Fruit fly (Drosophila melanogaster) whole organism, prepupa: ENCODE data around the gene Socs16D.

Source experiments
- Blimp-1 ChIP-seq: fragments of 200-800 bp; sonication (Bioruptor generic); optimal IDR thresholded peaks from 3 replicates; lab custom pipeline; 2017; ENCODE audit warnings: missing biosample characterization, missing genetic modification characterization, mild to moderate bottlenecking, moderate library complexity, missing genetic modification reagents
- CG10631 ChIP-seq: fragments of 200-800 bp; sonication (Bioruptor generic); optimal IDR thresholded peaks from 2 replicates; lab custom pipeline; 2016; ENCODE audit warnings: missing biosample characterization, missing genetic modification characterization
- CG10669 ChIP-seq: fragments of 200-800 bp; sonication (Bioruptor generic); optimal IDR thresholded peaks from 3 replicates; lab custom pipeline; 2018; ENCODE audit warnings: missing biosample characterization, mild to moderate bottlenecking, missing genetic modification characterization, moderate library complexity
- CG11294 ChIP-seq: fragments of 200-800 bp; sonication (Bioruptor generic); IDR thresholded peaks from 2 replicates; pipeline ENCODE4 v1.3.6; 2022; ENCODE audit warnings: missing biosample characterization, missing genetic modification characterization
- CG15336 ChIP-seq: fragments of 200-800 bp; sonication (Bioruptor generic); IDR thresholded peaks from 2 replicates; pipeline ENCODE4 v1.3.6; 2022; ENCODE audit warnings: missing biosample characterization, missing genetic modification characterization
- CG1621 ChIP-seq: fragments of 200-800 bp; sonication (Bioruptor generic); optimal IDR thresholded peaks from 3 replicates; lab custom pipeline; 2018; ENCODE audit warnings: missing biosample characterization, mild to moderate bottlenecking, missing genetic modification characterization
- CG3032 ChIP-seq: fragments of 200-800 bp; optimal IDR thresholded peaks from 2 replicates; lab custom pipeline; 2019; ENCODE audit warnings: missing biosample characterization, mild to moderate bottlenecking, missing genetic modification characterization, moderate library complexity
- CG31627 ChIP-seq: fragments of 200-800 bp; sonication (Bioruptor generic); optimal IDR thresholded peaks from 3 replicates; lab custom pipeline; 2016; ENCODE audit warnings: missing biosample characterization, missing genetic modification characterization
- CG32006 ChIP-seq: fragments of 200-800 bp; sonication (Bioruptor generic); optimal IDR thresholded peaks from 3 replicates; lab custom pipeline; 2017; ENCODE audit warnings: missing biosample characterization, mild to moderate bottlenecking, missing genetic modification characterization
- CG34406 ChIP-seq: fragments of 200-800 bp; sonication (Bioruptor generic); optimal IDR thresholded peaks from 3 replicates; lab custom pipeline; 2016; ENCODE audit warnings: missing biosample characterization, missing genetic modification characterization
- CG6276 ChIP-seq: fragments of 200-800 bp; sonication (Bioruptor generic); optimal IDR thresholded peaks from 2 replicates; lab custom pipeline; 2017; ENCODE audit warnings: missing biosample characterization, mild to moderate bottlenecking, missing genetic modification characterization
- CG6792 ChIP-seq: fragments of 200-800 bp; sonication (Bioruptor generic); optimal IDR thresholded peaks from 3 replicates; lab custom pipeline; 2016; ENCODE audit warnings: missing biosample characterization, missing genetic modification characterization
- CG6808 ChIP-seq: fragments of 200-800 bp; sonication (Bioruptor generic); optimal IDR thresholded peaks from 3 replicates; lab custom pipeline; 2017; ENCODE audit warnings: missing biosample characterization, missing genetic modification characterization, mild to moderate bottlenecking, moderate library complexity, missing genetic modification reagents
- CG6854 ChIP-seq: fragments of 200-800 bp; sonication (Bioruptor generic); optimal IDR thresholded peaks from 2 replicates; lab custom pipeline; 2017; ENCODE audit warnings: missing biosample characterization, mild to moderate bottlenecking, missing genetic modification characterization
- CG7368 ChIP-seq: fragments of 200-800 bp; sonication (Bioruptor generic); optimal IDR thresholded peaks from 3 replicates; lab custom pipeline; 2016; ENCODE audit warnings: missing biosample characterization, missing genetic modification characterization
- CG8119 ChIP-seq: fragments of 200-800 bp; sonication (Bioruptor generic); IDR thresholded peaks from 3 replicates; pipeline ENCODE4 v1.3.6; 2022; ENCODE audit warnings: missing biosample characterization, missing genetic modification characterization
- CG9139 ChIP-seq: fragments of 200-800 bp; sonication (Bioruptor generic); optimal IDR thresholded peaks from 3 replicates; lab custom pipeline; 2017; ENCODE audit warnings: missing biosample characterization, mild to moderate bottlenecking, missing genetic modification characterization
- Eip78C ChIP-seq: fragments of 200-800 bp; sonication (Bioruptor generic); peaks from one replicate; lab custom pipeline; 2016; ENCODE audit warnings: missing biosample characterization, missing genetic modification characterization
- Eip93F ChIP-seq: fragments of 200-800 bp; sonication (Bioruptor generic); optimal IDR thresholded peaks from 2 replicates; lab custom pipeline; 2016; ENCODE audit warnings: missing biosample characterization, mild to moderate bottlenecking, missing genetic modification characterization
- Ets21C ChIP-seq: fragments of 200-800 bp; sonication (Bioruptor generic); optimal IDR thresholded peaks from 3 replicates; lab custom pipeline; 2016; ENCODE audit warnings: missing biosample characterization, missing genetic modification characterization
- Ets96B ChIP-seq: fragments of 200-800 bp; optimal IDR thresholded peaks from 2 replicates; lab custom pipeline; 2019; ENCODE audit warnings: missing biosample characterization, mild to moderate bottlenecking, missing genetic modification characterization, moderate library complexity
- Gug ChIP-seq: fragments of 200-800 bp; sonication (Bioruptor generic); IDR thresholded peaks from 2 replicates; pipeline ENCODE4 v1.3.6; 2022; ENCODE audit warnings: missing biosample characterization, missing genetic modification characterization
- Hr39 ChIP-seq: fragments of 200-800 bp; sonication (Bioruptor generic); optimal IDR thresholded peaks from 2 replicates; lab custom pipeline; 2016; ENCODE audit warnings: missing biosample characterization, missing genetic modification characterization
- Met ChIP-seq: fragments of 200-800 bp; sonication (Bioruptor generic); optimal IDR thresholded peaks from 3 replicates; lab custom pipeline; 2016; ENCODE audit warnings: missing biosample characterization, missing genetic modification characterization
- Smox ChIP-seq: fragments of 200-800 bp; sonication (Bioruptor generic); optimal IDR thresholded peaks from 3 replicates; lab custom pipeline; 2016; ENCODE audit warnings: missing biosample characterization, missing genetic modification characterization
- Sox102F ChIP-seq: fragments of 200-800 bp; sonication (Bioruptor generic); optimal IDR thresholded peaks from 2 replicates; lab custom pipeline; 2016; ENCODE audit warnings: missing biosample characterization, mild to moderate bottlenecking, missing genetic modification characterization
- Sox15 ChIP-seq: fragments of 200-800 bp; sonication (Bioruptor generic); optimal IDR thresholded peaks from 3 replicates; lab custom pipeline; 2016; ENCODE audit warnings: missing biosample characterization, missing genetic modification characterization
- achi ChIP-seq: fragments of 200-800 bp; sonication (Bioruptor generic); optimal IDR thresholded peaks from 3 replicates; lab custom pipeline; 2016; ENCODE audit warnings: missing biosample characterization, missing genetic modification characterization
- cyc ChIP-seq: fragments of 200-800 bp; sonication (Bioruptor generic); optimal IDR thresholded peaks from 3 replicates; lab custom pipeline; 2016; ENCODE audit warnings: missing biosample characterization, missing genetic modification characterization
- dac ChIP-seq: fragments of 200-800 bp; sonication (Bioruptor generic); optimal IDR thresholded peaks from 2 replicates; lab custom pipeline; 2017; ENCODE audit warnings: missing biosample characterization, mild to moderate bottlenecking, missing genetic modification characterization
- dsx ChIP-seq: fragments of 200-800 bp; optimal IDR thresholded peaks from 3 replicates; lab custom pipeline; 2019; ENCODE audit warnings: missing biosample characterization, mild to moderate bottlenecking, missing genetic modification characterization, moderate library complexity; ENCODE audit not compliant: poor library complexity, severe bottlenecking
- esn ChIP-seq: fragments of 200-800 bp; sonication (Bioruptor generic); optimal IDR thresholded peaks from 2 replicates; lab custom pipeline; 2016; ENCODE audit warnings: missing biosample characterization, mild to moderate bottlenecking, missing genetic modification characterization, moderate library complexity
- fd59A ChIP-seq: fragments of 200-800 bp; sonication (Bioruptor generic); optimal IDR thresholded peaks from 2 replicates; lab custom pipeline; 2017; ENCODE audit warnings: missing biosample characterization, mild to moderate bottlenecking, missing genetic modification characterization, missing genetic modification reagents
- fkh ChIP-seq: fragments of 200-800 bp; sonication (Bioruptor generic); optimal IDR thresholded peaks from 3 replicates; lab custom pipeline; 2017; ENCODE audit warnings: missing biosample characterization, mild to moderate bottlenecking, missing genetic modification characterization, moderate library complexity
- spab ChIP-seq: fragments of 200-800 bp; sonication (Bioruptor generic); optimal IDR thresholded peaks from 2 replicates; lab custom pipeline; 2017; ENCODE audit warnings: missing biosample characterization, mild to moderate bottlenecking, missing genetic modification characterization, missing genetic modification reagents
- ss ChIP-seq, 2 experiments: fragments of 200-800 bp; sonication (Bioruptor generic); optimal IDR thresholded peaks; 2 replicates in 1 of 2; 3 replicates in 1 of 2; lab custom pipeline; 2017 to 2018; ENCODE audit warnings: mild to moderate bottlenecking in 2 of 2, missing biosample characterization in 2 of 2, missing genetic modification characterization in 2 of 2, moderate library complexity in 1 of 2
- svp ChIP-seq: fragments of 200-800 bp; sonication (Bioruptor generic); peaks from one replicate; lab custom pipeline; 2016; ENCODE audit warnings: missing biosample characterization, missing genetic modification characterization
- topi ChIP-seq: fragments of 200-800 bp; sonication (Bioruptor generic); optimal IDR thresholded peaks from 3 replicates; lab custom pipeline; 2016; ENCODE audit warnings: missing biosample characterization, missing genetic modification characterization

Socs16D gene

DNA sequence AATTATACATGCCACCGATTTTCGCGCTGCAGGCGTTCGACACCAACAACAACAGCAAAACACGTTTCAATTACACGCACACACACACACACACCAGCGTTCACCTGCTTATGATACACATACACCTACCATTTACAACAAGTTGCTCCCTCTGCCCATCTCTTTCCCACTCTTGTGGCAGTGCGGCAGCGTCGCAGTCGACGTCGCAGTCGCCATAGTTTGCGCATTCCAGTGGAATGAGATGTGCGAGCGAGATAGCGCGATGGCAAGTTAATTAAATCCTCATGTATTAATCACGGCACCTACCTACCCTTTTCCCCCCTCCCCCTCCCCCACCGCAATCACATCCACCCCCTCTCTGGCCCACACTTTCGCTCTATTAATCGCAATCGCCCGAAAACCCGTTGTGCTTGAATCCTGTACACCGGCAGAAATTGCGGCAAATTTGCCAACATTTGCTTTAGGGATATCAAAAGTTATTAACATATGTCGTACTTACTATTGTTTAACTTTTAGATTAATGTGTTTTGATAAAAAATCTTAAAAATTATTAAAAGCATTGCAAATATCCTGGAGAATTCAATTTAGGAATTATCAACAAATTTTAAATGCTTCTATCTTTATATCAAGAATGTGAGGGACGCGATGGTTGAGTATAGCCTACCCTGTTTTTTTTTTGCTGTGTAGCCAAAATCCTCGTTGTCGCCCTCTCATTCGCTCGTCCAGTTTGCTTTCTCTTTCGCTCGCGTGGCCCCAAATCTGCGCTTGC, 24.8 kb downstream of the Socs16D start (continued):
- TF ChIP-seq CG1621 (peak; percentile 58), CG6792 (GFP tag; lab: Kevin White, UChicago) (peak; percentile 76), Blimp-1 (GFP tag; lab: Kevin White, UChicago) (peak; percentile 56), Ets21C (GFP tag; lab: Kevin White, UChicago) (peak; percentile 68), Eip93F (GFP tag; lab: Kevin White, UChicago) (peak; percentile 36), CG8119 (GFP tag; lab: Robert Waterston, UW) (peak; percentile 80), CG31627 (GFP tag; lab: Kevin White, UChicago) (peak; percentile 80), svp (peak; percentile 86), CG6276 (GFP tag; lab: Kevin White, UChicago) (peak; percentile 68), Gug (peak; percentile 34; the same call in 1 of the 2 replicates)
- TF ChIP-seq, all 60 proteins: peak for 57

DNA sequence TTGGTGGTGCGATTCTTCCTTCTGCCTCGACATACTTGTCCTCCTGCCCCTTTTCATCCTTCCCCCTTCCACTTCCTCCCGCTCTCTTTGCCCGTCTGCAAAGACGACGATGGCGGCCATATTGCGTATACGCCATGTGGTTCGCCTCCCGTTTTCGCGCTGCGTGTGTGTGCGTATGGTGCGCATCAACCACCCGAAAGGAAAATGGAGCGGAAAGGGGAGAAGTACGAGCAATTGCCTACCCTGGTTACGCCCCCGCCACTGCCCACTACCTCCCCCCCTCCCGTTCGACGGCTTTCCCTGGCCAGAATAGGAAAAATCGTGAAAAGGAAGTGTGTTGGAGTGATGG, 27.6 kb downstream of the Socs16D start:
- no peak for TF ChIP-seq CG32006 (GFP tag; lab: Kevin White, UChicago)
- no peak for TF ChIP-seq CG10669 (GFP tag; lab: Kevin White, UChicago)
- TF ChIP-seq CG7368 (GFP tag; lab: Kevin White, UChicago): no peak
- no peak for TF ChIP-seq CG15336 (GFP tag; lab: Robert Waterston, UW)
- no peak for TF ChIP-seq Eip78C (GFP tag; lab: Kevin White, UChicago)
- TF ChIP-seq Hr39: no peak

DNA sequence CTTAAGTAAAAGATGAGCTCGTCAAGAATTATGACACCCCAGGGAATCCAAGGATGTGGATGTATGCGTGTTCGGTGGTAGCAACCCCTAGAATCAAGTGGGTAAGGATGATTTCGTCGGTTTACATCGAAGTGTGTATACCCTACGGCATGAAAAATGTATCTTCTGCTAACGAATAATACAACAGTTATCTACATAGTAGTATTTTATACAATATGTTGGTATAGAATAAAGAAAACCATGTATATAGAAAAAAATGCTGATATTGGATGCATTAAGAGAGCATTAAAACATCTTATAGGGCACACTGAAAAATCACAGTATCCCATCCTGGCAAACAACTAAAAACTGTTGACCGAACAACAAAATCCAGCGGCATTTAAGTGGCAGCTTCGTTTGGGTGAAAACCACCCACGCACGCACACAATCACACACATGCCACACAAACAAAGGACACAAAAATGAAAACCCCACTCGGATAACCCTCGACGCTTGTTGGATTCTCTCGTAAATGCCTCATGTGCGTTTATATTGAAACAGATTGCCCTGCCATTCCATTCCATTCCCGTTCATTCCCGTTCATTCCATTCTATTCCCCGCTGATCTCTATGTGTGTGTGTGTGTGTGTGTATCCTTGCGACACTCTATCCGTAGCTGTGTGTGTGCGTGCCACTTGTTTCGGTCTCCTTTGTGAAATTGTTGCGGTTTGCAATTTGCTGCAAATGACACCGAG, 28.1 kb downstream of the Socs16D start:
- TF ChIP-seq svp: peak; percentile 3
- TF ChIP-seq fkh (GFP tag; lab: Kevin White, UChicago): no peak
- no peak for TF ChIP-seq CG10631
- TF ChIP-seq topi (GFP tag; lab: Kevin White, UChicago): no peak
- no peak for TF ChIP-seq esn (GFP tag; lab: Kevin White, UChicago)
- TF ChIP-seq Eip78C (GFP tag; lab: Kevin White, UChicago): peak; percentile 8
- TF ChIP-seq CG10669 (GFP tag; lab: Kevin White, UChicago): no peak
- TF ChIP-seq CG11294 (GFP tag; lab: Robert Waterston, UW): no peak
- no peak for TF ChIP-seq Gug
- no peak for TF ChIP-seq dsx
- no peak for TF ChIP-seq spab (GFP tag; lab: Kevin White, UChicago)
- no peak for TF ChIP-seq CG3032 (tag; lab: Kevin White, UChicago)
- no peak for TF ChIP-seq CG34406
- no peak for TF ChIP-seq dac (GFP tag; lab: Kevin White, UChicago)

dm6 chrX:17790710-17791109, 36.7 kb downstream of the Socs16D start, which contains the start of gene OdsH:
OdsH (plus strand) TSS chrX:17791010.
- TF ChIP-seq Sox102F (GFP tag; lab: Kevin White, UChicago) (no peak), CG6808 (GFP tag; lab: Kevin White, UChicago) (no peak), Met (GFP tag; lab: Kevin White, UChicago) (no peak), Gug (no peak), Ets96B (no peak), CG6276 (GFP tag; lab: Kevin White, UChicago) (no peak), cyc (GFP tag; lab: Kevin White, UChicago) (no peak), CG15336 (GFP tag; lab: Robert Waterston, UW) (no peak), CG31627 (GFP tag; lab: Kevin White, UChicago) (no peak), ss (GFP tag; optimal IDR thresholded peaks at IDR 0.05; lab: Kevin White, UChicago) (no peak), CG6854 (GFP tag; lab: Kevin White, UChicago) (no peak), CG32006 (GFP tag; lab: Kevin White, UChicago) (no peak), spab (GFP tag; lab: Kevin White, UChicago) (no peak), CG9139 (GFP tag; lab: Kevin White, UChicago) (no peak), achi (no peak), fd59A (GFP tag; lab: Kevin White, UChicago) (no peak), Smox (GFP tag; lab: Kevin White, UChicago) (no peak), fkh (GFP tag; lab: Kevin White, UChicago) (no peak), Sox15 (GFP tag; lab: Kevin White, UChicago) (no peak)
- TF ChIP-seq, all 60 proteins: peak for 0
